Worm (Caenorhabditis elegans) whole organism, young adult: ENCODE results near the gene F14D2.8.

Experiments used
- B0261.1 ChIP-seq: sonication (generic microtip); optimal IDR thresholded peaks from 2 replicates; lab custom pipeline; 2016; ENCODE audit warnings: mild to moderate bottlenecking, missing genetic modification characterization, moderate library complexity, missing compliant biosample characterization
- D2030.7 ChIP-seq: fragments of 200-800 bp; sonication (Bioruptor generic); IDR thresholded peaks from 2 replicates; pipeline ENCODE4 v1.3.6; 2022; ENCODE audit warnings: missing genetic modification reagents, missing genetic modification characterization, missing compliant biosample characterization
- F10E7.11 ChIP-seq: sonication (generic microtip); optimal IDR thresholded peaks from 2 replicates; lab custom pipeline; 2017; ENCODE audit warnings: mild to moderate bottlenecking, missing genetic modification characterization, moderate library complexity, missing compliant biosample characterization
- F22D6.2 ChIP-seq: sonication (generic microtip); optimal IDR thresholded peaks from 2 replicates; lab custom pipeline; 2016; ENCODE audit warnings: mild to moderate bottlenecking, missing genetic modification characterization, missing compliant biosample characterization
- F33H1.4 ChIP-seq: fragments of 200-800 bp; sonication (Bioruptor generic); IDR thresholded peaks from 2 replicates; pipeline ENCODE4 v1.3.6; 2022; ENCODE audit warnings: missing genetic modification reagents, missing genetic modification characterization, missing compliant biosample characterization
- F37B4.10 ChIP-seq: fragments of 200-800 bp; sonication (Bioruptor generic); IDR thresholded peaks from 2 replicates; pipeline ENCODE4 v1.3.6; 2022; ENCODE audit warnings: missing genetic modification characterization, missing compliant biosample characterization
- F57A8.1 ChIP-seq: fragments of 200-800 bp; sonication (Bioruptor generic); optimal IDR thresholded peaks from 2 replicates; lab custom pipeline; 2018; ENCODE audit warnings: mild to moderate bottlenecking, missing genetic modification characterization, moderate library complexity, missing compliant biosample characterization
- K12H6.12 ChIP-seq: fragments of 200-800 bp; sonication (Bioruptor generic); optimal IDR thresholded peaks from 2 replicates; lab custom pipeline; 2018; ENCODE audit warnings: mild to moderate bottlenecking, missing genetic modification characterization, missing compliant biosample characterization
- Y53G8AR.9 ChIP-seq: fragments of 200-800 bp; sonication (Bioruptor generic); conservative IDR thresholded peaks from 2 replicates; pipeline ENCODE4 v1.3.6; 2022; ENCODE audit warnings: missing genetic modification reagents, missing genetic modification characterization, missing compliant biosample characterization
- Y56A3A.18 ChIP-seq: fragments of 200-800 bp; sonication (Bioruptor generic); IDR thresholded peaks from 2 replicates; pipeline ENCODE4 v1.3.6; 2022; ENCODE audit warnings: missing genetic modification reagents, missing genetic modification characterization, missing compliant biosample characterization
- Y67H2A.10 ChIP-seq: fragments of 200-800 bp; sonication (Bioruptor generic); conservative IDR thresholded peaks from 2 replicates; pipeline ENCODE4 v1.3.6; 2022; ENCODE audit warnings: missing genetic modification reagents, missing genetic modification characterization, missing compliant biosample characterization
- Y95B8A.8 ChIP-seq: fragments of 200-800 bp; sonication (Bioruptor generic); IDR thresholded peaks from 2 replicates; pipeline ENCODE4 v1.3.6; 2022; ENCODE audit warnings: missing genetic modification reagents, missing genetic modification characterization, missing compliant biosample characterization
- aptf-2 ChIP-seq: fragments of 200-800 bp; sonication (Bioruptor generic); conservative IDR thresholded peaks from 2 replicates; pipeline ENCODE4 v1.3.6; 2022; ENCODE audit warnings: missing genetic modification reagents, missing genetic modification characterization, missing compliant biosample characterization
- atf-7 ChIP-seq: sonication (generic microtip); optimal IDR thresholded peaks from 2 replicates; lab custom pipeline; 2017; ENCODE audit warnings: mild to moderate bottlenecking, missing genetic modification characterization, missing compliant biosample characterization
- attf-3 ChIP-seq: fragments of 200-800 bp; sonication (Bioruptor generic); conservative IDR thresholded peaks from 2 replicates; pipeline ENCODE4 v1.3.6; 2022; ENCODE audit warnings: missing genetic modification reagents, missing genetic modification characterization, missing compliant biosample characterization
- attf-6 ChIP-seq: fragments of 200-800 bp; sonication (Bioruptor generic); IDR thresholded peaks from 2 replicates; pipeline ENCODE4 v1.3.6; 2022; ENCODE audit warnings: missing genetic modification reagents, missing genetic modification characterization, missing compliant biosample characterization
- cebp-1 ChIP-seq, 2 experiments: fragments of 200-800 bp in 1 of 2; sonication (Bioruptor generic) in 1 of 2; sonication (generic microtip) in 1 of 2; IDR thresholded peaks in 1 of 2; optimal IDR thresholded peaks in 1 of 2; 2 replicates each; pipeline versions ENCODE4 v1.3.6 to Lab custom; 2017 to 2022; ENCODE audit warnings: missing compliant biosample characterization in 2 of 2, missing genetic modification characterization in 2 of 2, mild to moderate bottlenecking in 1 of 2, missing genetic modification reagents in 1 of 2, moderate library complexity in 1 of 2
- die-1 ChIP-seq: sonication (generic microtip); optimal IDR thresholded peaks from 2 replicates; lab custom pipeline; 2016; ENCODE audit warnings: missing genotype, mild to moderate bottlenecking, missing genetic modification characterization, missing compliant biosample characterization
- dox-1 ChIP-seq: fragments of 200-800 bp; sonication (Bioruptor generic); IDR thresholded peaks from 2 replicates; pipeline ENCODE4 v1.3.6; 2022; ENCODE audit warnings: missing genetic modification reagents, missing genetic modification characterization, missing compliant biosample characterization
- egrh-3 ChIP-seq: fragments of 200-800 bp; sonication (Bioruptor generic); IDR thresholded peaks from 2 replicates; pipeline ENCODE4 v1.3.6; 2022; ENCODE audit warnings: missing genetic modification reagents, missing genetic modification characterization, missing compliant biosample characterization
- fkh-3 ChIP-seq: sonication (generic microtip); optimal IDR thresholded peaks from 2 replicates; lab custom pipeline; 2016; ENCODE audit warnings: mild to moderate bottlenecking, missing genetic modification characterization, missing compliant biosample characterization
- hmg-1.2 ChIP-seq: fragments of 200-800 bp; sonication (Bioruptor generic); IDR thresholded peaks from 2 replicates; pipeline ENCODE4 v1.3.6; 2022; ENCODE audit warnings: missing genetic modification reagents, missing genetic modification characterization, missing compliant biosample characterization
- lin-26 ChIP-seq: fragments of 200-800 bp; sonication (Bioruptor generic); IDR thresholded peaks from 2 replicates; pipeline ENCODE4 v1.3.6; 2022; ENCODE audit warnings: missing genetic modification reagents, missing genetic modification characterization, missing compliant biosample characterization
- lsl-1 ChIP-seq: fragments of 200-800 bp; sonication (Bioruptor generic); optimal IDR thresholded peaks from 2 replicates; lab custom pipeline; 2018; ENCODE audit warnings: mild to moderate bottlenecking, missing genetic modification characterization, moderate library complexity, missing compliant biosample characterization
- lsy-27 ChIP-seq: sonication (generic microtip); optimal IDR thresholded peaks from 2 replicates; lab custom pipeline; 2017; ENCODE audit warnings: missing genetic modification characterization, mild to moderate bottlenecking, missing compliant biosample characterization, antibody characterized with exemption, missing genotype, borderline replicate concordance; ENCODE audit not compliant: insufficient read depth
- madf-3 ChIP-seq: fragments of 200-800 bp; sonication (Bioruptor generic); IDR thresholded peaks from 2 replicates; pipeline ENCODE4 v1.3.6; 2022; ENCODE audit warnings: missing genetic modification reagents, missing genetic modification characterization, missing compliant biosample characterization
- mel-28 ChIP-seq: sonication (generic microtip); optimal IDR thresholded peaks from 2 replicates; lab custom pipeline; 2016; ENCODE audit warnings: borderline replicate concordance, mild to moderate bottlenecking, missing genetic modification characterization, missing compliant biosample characterization
- nfya-1 ChIP-seq: sonication (generic microtip); optimal IDR thresholded peaks from 2 replicates; lab custom pipeline; 2017; ENCODE audit warnings: antibody characterized with exemption, missing compliant biosample characterization, missing genetic modification characterization, borderline replicate concordance; ENCODE audit not compliant: insufficient read depth
- rec-8 ChIP-seq, 2 experiments: sonication (generic microtip); optimal IDR thresholded peaks; 2 replicates each; lab custom pipeline; 2016; ENCODE audit warnings: mild to moderate bottlenecking in 2 of 2, missing genetic modification characterization in 2 of 2, missing genetic modification reagents in 2 of 2, missing genotype in 2 of 2, missing biosample characterization in 1 of 2, missing compliant biosample characterization in 1 of 2, moderate library complexity in 1 of 2
- rpc-1 ChIP-seq, 2 experiments: fragments of 150-350 bp in 1 of 2; sonication (generic microtip) in 1 of 2; optimal IDR thresholded peaks; 2 replicates each; lab custom pipeline; 2014 to 2018; ENCODE audit warnings: missing biosample characterization in 1 of 2, missing genetic modification characterization in 1 of 2, missing genetic modification reagents in 1 of 2, missing genotype in 1 of 2
- snpc-4 ChIP-seq, 5 experiments: fragments of 150-350 bp in 1 of 5; sonication (generic microtip) in 4 of 5; optimal IDR thresholded peaks; 2 replicates each; lab custom pipeline; 2014 to 2018; ENCODE audit warnings: missing genetic modification characterization in 5 of 5, missing biosample characterization in 3 of 5, antibody characterized with exemption in 2 of 5, mild to moderate bottlenecking in 2 of 5, missing compliant biosample characterization in 2 of 5, missing genotype in 2 of 5, moderate library complexity in 2 of 5, missing genetic modification reagents in 1 of 5
- sptf-2 ChIP-seq: fragments of 200-800 bp; sonication (Bioruptor generic); optimal IDR thresholded peaks from 2 replicates; lab custom pipeline; 2018; ENCODE audit warnings: mild to moderate bottlenecking, missing genetic modification characterization, missing compliant biosample characterization
- tbx-9 ChIP-seq: sonication (generic microtip); optimal IDR thresholded peaks from 2 replicates; lab custom pipeline; 2016; ENCODE audit warnings: borderline replicate concordance, missing genetic modification characterization, inconsistent platforms, missing compliant biosample characterization
- ztf-25 ChIP-seq: fragments of 200-800 bp; sonication (Bioruptor generic); IDR thresholded peaks from 2 replicates; pipeline ENCODE4 v1.3.6; 2022; ENCODE audit warnings: missing genetic modification reagents, missing genetic modification characterization, missing compliant biosample characterization
- ztf-26 ChIP-seq: sonication (generic microtip); optimal IDR thresholded peaks from 2 replicates; lab custom pipeline; 2017; ENCODE audit warnings: missing genetic modification characterization, missing compliant biosample characterization

F14D2.8 gene

ce11 chrII:3337039-3337438 lies 12.6 kb downstream of the F14D2.8 start, which contains the start of gene F14D2.19:
TSS of gene F14D2.19 (minus strand) at chrII:3337139.
- no peak for TF ChIP-seq cebp-1 (GFP tag; IDR thresholded peaks at IDR 0.05; lab: Robert Waterston, UW)
- TF ChIP-seq cebp-1 (tag; optimal IDR thresholded peaks at IDR 0.05; lab: Kevin White, UChicago), result no peak
- TF ChIP-seq aptf-2 (GFP tag; lab: Robert Waterston, UW), result no peak
- TF ChIP-seq F33H1.4 (GFP tag; lab: Robert Waterston, UW), result no peak
- no peak for TF ChIP-seq D2030.7 (GFP tag; lab: Robert Waterston, UW)
- no peak for TF ChIP-seq sptf-2 (GFP tag; lab: Kevin White, UChicago)
- TF ChIP-seq lsl-1 (GFP tag; lab: Kevin White, UChicago), result no peak
- no peak for TF ChIP-seq lin-26
- no peak for TF ChIP-seq Y67H2A.10 (GFP tag; lab: Robert Waterston, UW)
- TF ChIP-seq ztf-25 (GFP tag; lab: Robert Waterston, UW), result no peak
- no peak for TF ChIP-seq rpc-1 (optimal IDR thresholded peaks at IDR 0.05; lab: Kevin White, UChicago)
- TF ChIP-seq rpc-1 (tag; optimal IDR thresholded peaks at IDR 0.05; lab: Kevin White, UChicago), result no peak

ce11 chrII:3332039-3332438 lies 17.6 kb downstream of the F14D2.8 start, which contains the start of gene irld-27:
TSS of gene irld-27 (plus strand) at chrII:3332339.
- no peak for TF ChIP-seq ztf-26
- no peak for TF ChIP-seq atf-7
- no peak for TF ChIP-seq madf-3
- TF ChIP-seq attf-3 (GFP tag; lab: Robert Waterston, UW), result no peak
- TF ChIP-seq F22D6.2 (tag; lab: Kevin White, UChicago), result no peak
- no peak for TF ChIP-seq attf-6
- no peak for TF ChIP-seq F10E7.11
- no peak for TF ChIP-seq nfya-1 (tag; lab: Kevin White, UChicago)
- no peak for TF ChIP-seq egrh-3 (GFP tag; lab: Robert Waterston, UW)
- TF ChIP-seq tbx-9 (tag; lab: Kevin White, UChicago), result no peak

ce11 chrII:3327104-3327503 lies 22.6 kb downstream of the F14D2.8 start, which contains the start of gene Y46D2A.3:
TSS of gene Y46D2A.3 (minus strand) at chrII:3327204.
- no peak for TF ChIP-seq die-1 (tag; lab: Kevin White, UChicago)
- TF ChIP-seq mel-28 (tag; lab: Kevin White, UChicago), result no peak
- no peak for TF ChIP-seq F57A8.1 (GFP tag; lab: Kevin White, UChicago)
- TF ChIP-seq F33H1.4 (GFP tag; lab: Robert Waterston, UW), result no peak
- no peak for TF ChIP-seq rec-8 (tag; optimal IDR thresholded peaks at IDR 0.05; lab: Kevin White, UChicago)
- no peak for TF ChIP-seq B0261.1 (tag; lab: Kevin White, UChicago)
- no peak for TF ChIP-seq F37B4.10 (GFP tag; lab: Robert Waterston, UW)
- no peak for TF ChIP-seq Y95B8A.8 (GFP tag; lab: Robert Waterston, UW)
- no peak for TF ChIP-seq K12H6.12 (tag; lab: Kevin White, UChicago)
- TF ChIP-seq hmg-1.2 (GFP tag; lab: Robert Waterston, UW), result no peak
- no peak for TF ChIP-seq dox-1 (GFP tag; lab: Robert Waterston, UW)
- TF ChIP-seq snpc-4 (GFP tag; optimal IDR thresholded peaks at IDR 0.05; lab: Kevin White, UChicago), result no peak
- no peak for TF ChIP-seq snpc-4 (tag; optimal IDR thresholded peaks at IDR 0.05; lab: Kevin White, UChicago)
- TF ChIP-seq lsy-27, result no peak
- TF ChIP-seq Y56A3A.18 (GFP tag; lab: Robert Waterston, UW), result no peak
- TF ChIP-seq Y53G8AR.9 (GFP tag; lab: Robert Waterston, UW), result no peak
- TF ChIP-seq fkh-3, result no peak
- no peak for TF ChIP-seq ztf-26
- TF ChIP-seq, all 124 proteins: peak for 0
